Worm (Caenorhabditis elegans): ENCODE data around the gene Y38E10A.17.

DNA sequence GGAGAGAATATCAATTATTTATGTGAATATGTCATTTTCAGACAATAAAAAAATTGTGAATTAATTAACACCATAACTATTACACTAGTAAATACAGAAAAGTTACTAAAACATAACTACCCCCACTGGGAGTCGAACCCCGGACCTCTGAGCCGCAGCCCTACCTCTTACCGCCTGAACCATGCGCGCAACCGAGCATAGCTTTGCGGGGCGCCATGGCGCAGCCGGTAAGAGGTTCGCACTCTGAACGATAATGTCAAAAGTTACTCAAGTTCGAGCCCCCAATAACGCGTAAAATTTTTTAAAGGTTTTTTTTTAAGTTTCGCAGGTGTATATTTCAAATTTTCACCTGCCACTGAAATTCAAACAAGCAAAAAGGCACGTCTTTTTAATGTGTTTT is 31.4 kb upstream of the Y38E10A.17 start:
- no peak for TF ChIP-seq pha-2 (tag; optimal IDR thresholded peaks at IDR 0.05)
- TF ChIP-seq mec-3 (tag; optimal IDR thresholded peaks at IDR 0.05; ENCODE audit: borderline replicate concordance), result no peak
- TF ChIP-seq unc-55 (GFP tag; optimal IDR thresholded peaks at IDR 0.05), result no peak
- TF ChIP-seq tbx-2 (tag; optimal IDR thresholded peaks at IDR 0.05), result no peak
- no peak for TF ChIP-seq ama-1 (optimal IDR thresholded peaks at IDR 0.05)
- TF ChIP-seq eyg-1 (tag; optimal IDR thresholded peaks at IDR 0.05), result no peak
- no peak for TF ChIP-seq sox-2 (GFP tag; IDR thresholded peaks at IDR 0.05)
- TF ChIP-seq hlh-8 (tag; optimal IDR thresholded peaks at IDR 0.05), result no peak
- TF ChIP-seq nhr-232 (tag; optimal IDR thresholded peaks at IDR 0.05), result no peak
- no peak for TF ChIP-seq ceh-31 (tag; optimal IDR thresholded peaks at IDR 0.05)
- TF ChIP-seq pha-4 (tag; optimal IDR thresholded peaks at IDR 0.05), result no peak
- no peak for TF ChIP-seq sox-4 (tag; optimal IDR thresholded peaks at IDR 0.05)
